Fruit fly (Drosophila melanogaster) whole organism, prepupa: ENCODE measurements around the gene Shab.
A peak's percentile ranks its signal among the peaks of the same experiment; 100 is the strongest.

Experiments
- CG10669 ChIP-seq: fragments of 200-800 bp; sonication (Bioruptor generic); optimal IDR thresholded peaks from 3 replicates; lab custom pipeline; 2018; ENCODE audit warnings: missing biosample characterization, mild to moderate bottlenecking, missing genetic modification characterization, moderate library complexity
- CG16779 ChIP-seq: fragments of 200-800 bp; sonication (Bioruptor generic); optimal IDR thresholded peaks from 3 replicates; lab custom pipeline; 2017; ENCODE audit warnings: missing biosample characterization, mild to moderate bottlenecking, missing genetic modification characterization
- CG3032 ChIP-seq: fragments of 200-800 bp; optimal IDR thresholded peaks from 2 replicates; lab custom pipeline; 2019; ENCODE audit warnings: missing biosample characterization, mild to moderate bottlenecking, missing genetic modification characterization, moderate library complexity
- CG6854 ChIP-seq: fragments of 200-800 bp; sonication (Bioruptor generic); optimal IDR thresholded peaks from 2 replicates; lab custom pipeline; 2017; ENCODE audit warnings: missing biosample characterization, mild to moderate bottlenecking, missing genetic modification characterization
- Ets21C ChIP-seq: fragments of 200-800 bp; sonication (Bioruptor generic); optimal IDR thresholded peaks from 3 replicates; lab custom pipeline; 2016; ENCODE audit warnings: missing biosample characterization, missing genetic modification characterization
- OdsH ChIP-seq: fragments of 200-800 bp; sonication (Bioruptor generic); optimal IDR thresholded peaks from 3 replicates; lab custom pipeline; 2016; ENCODE audit warnings: missing biosample characterization, missing genetic modification characterization
- acj6 ChIP-seq: fragments of 200-800 bp; sonication (Bioruptor generic); optimal IDR thresholded peaks from 3 replicates; lab custom pipeline; 2016; ENCODE audit warnings: missing biosample characterization, missing genetic modification characterization
- dac ChIP-seq: fragments of 200-800 bp; sonication (Bioruptor generic); optimal IDR thresholded peaks from 2 replicates; lab custom pipeline; 2017; ENCODE audit warnings: missing biosample characterization, mild to moderate bottlenecking, missing genetic modification characterization
- fd59A ChIP-seq: fragments of 200-800 bp; sonication (Bioruptor generic); optimal IDR thresholded peaks from 2 replicates; lab custom pipeline; 2017; ENCODE audit warnings: missing biosample characterization, mild to moderate bottlenecking, missing genetic modification characterization, missing genetic modification reagents
- fd85E ChIP-seq: fragments of 200-800 bp; sonication (Bioruptor generic); optimal IDR thresholded peaks from 3 replicates; lab custom pipeline; 2016; ENCODE audit warnings: missing biosample characterization, missing genetic modification characterization
- salr ChIP-seq, 2 experiments: fragments of 200-800 bp; sonication (Bioruptor generic); optimal IDR thresholded peaks; 3 replicates each; lab custom pipeline; 2016 to 2018; ENCODE audit warnings: missing biosample characterization in 2 of 2, missing genetic modification characterization in 2 of 2, mild to moderate bottlenecking in 1 of 2
- topi ChIP-seq: fragments of 200-800 bp; sonication (Bioruptor generic); optimal IDR thresholded peaks from 3 replicates; lab custom pipeline; 2016; ENCODE audit warnings: missing biosample characterization, missing genetic modification characterization

DNA sequence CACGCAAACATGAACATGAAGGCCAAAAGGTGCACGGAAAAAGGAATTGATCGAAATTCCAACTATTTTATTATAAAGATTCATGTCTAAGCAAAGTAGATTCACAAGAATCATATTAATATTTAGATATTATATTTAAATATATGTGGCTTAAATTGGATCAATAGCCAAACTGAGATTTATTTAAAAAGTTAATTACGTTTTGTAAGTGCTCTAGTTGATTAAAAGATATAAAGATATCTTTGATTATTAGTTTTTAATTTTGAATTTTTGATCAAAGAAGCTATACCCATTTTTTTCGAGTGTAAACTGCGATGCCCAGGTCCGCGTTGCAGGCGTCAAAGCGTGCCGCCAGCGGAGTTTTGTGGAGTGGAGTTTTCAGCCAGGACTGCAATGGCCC lies 45.9 kb upstream of the Shab start:
- TF ChIP-seq fd59A (GFP tag; lab: Kevin White, UChicago): peak; percentile 15
- no peak for TF ChIP-seq topi (GFP tag; lab: Kevin White, UChicago)
- peak; percentile 24 for TF ChIP-seq OdsH
- no peak for TF ChIP-seq CG16779 (tag; lab: Kevin White, UChicago)
- TF ChIP-seq CG3032 (tag; lab: Kevin White, UChicago): peak; percentile 59
- TF ChIP-seq fd85E: no peak
- TF ChIP-seq CG10669 (GFP tag; lab: Kevin White, UChicago): peak; percentile 22
- no peak for TF ChIP-seq salr (GFP tag; optimal IDR thresholded peaks at IDR 0.05; lab: Kevin White, UChicago)
- no peak for TF ChIP-seq CG6854 (GFP tag; lab: Kevin White, UChicago)
- TF ChIP-seq Ets21C (GFP tag; lab: Kevin White, UChicago): no peak
- peak; percentile 21 for TF ChIP-seq acj6 (GFP tag; lab: Kevin White, UChicago)
- no peak for TF ChIP-seq dac (GFP tag; lab: Kevin White, UChicago)
